Fruit fly (Drosophila melanogaster) whole organism, embryonic: ENCODE measurements around the gene VhaM9.7-c.

Experiments
- Asciz ChIP-seq: fragments of 200-800 bp; sonication (Bioruptor generic); optimal IDR thresholded peaks from 2 replicates; lab custom pipeline; 2017; ENCODE audit warnings: missing biosample characterization, mild to moderate bottlenecking, missing genetic modification characterization, missing genetic modification reagents
- B-H1 ChIP-seq: fragments of 200-800 bp; sonication (Bioruptor generic); IDR thresholded peaks from 3 replicates; pipeline ENCODE4 v1.3.6; 2022; ENCODE audit warnings: missing biosample characterization, missing genetic modification characterization
- Bgb ChIP-seq: fragments of 200-800 bp; sonication (Bioruptor generic); IDR thresholded peaks from 2 replicates; pipeline ENCODE4 v1.3.6; 2022; ENCODE audit warnings: missing biosample characterization, missing genetic modification characterization; ENCODE audit not compliant: partially characterized antibody
- Blimp-1 ChIP-seq: fragments of 200-800 bp; sonication (Bioruptor generic); optimal IDR thresholded peaks from 3 replicates; lab custom pipeline; 2018; ENCODE audit warnings: missing biosample characterization, missing genetic modification characterization, mild to moderate bottlenecking, moderate library complexity, missing genetic modification reagents
- CG1647 ChIP-seq: fragments of 200-800 bp; sonication (Bioruptor generic); optimal IDR thresholded peaks from 3 replicates; lab custom pipeline; 2016; ENCODE audit warnings: missing biosample characterization, missing genetic modification characterization
- CG16815 ChIP-seq: fragments of 200-800 bp; sonication (Bioruptor generic); optimal IDR thresholded peaks from 3 replicates; lab custom pipeline; 2017; ENCODE audit warnings: missing biosample characterization, mild to moderate bottlenecking, missing genetic modification characterization
- CG2129 ChIP-seq: fragments of 200-800 bp; sonication (Bioruptor generic); IDR thresholded peaks from 2 replicates; pipeline ENCODE4 v1.3.6; 2022; ENCODE audit warnings: missing biosample characterization, missing genetic modification characterization; ENCODE audit not compliant: partially characterized antibody
- CG3838 ChIP-seq: fragments of 200-800 bp; sonication (Bioruptor generic); optimal IDR thresholded peaks from 3 replicates; lab custom pipeline; 2016; ENCODE audit warnings: missing biosample characterization, missing genetic modification characterization
- CG43689 ChIP-seq: fragments of 200-800 bp; sonication (Bioruptor generic); IDR thresholded peaks from 2 replicates; pipeline ENCODE4 v1.3.6; 2022; ENCODE audit warnings: missing biosample characterization, missing genetic modification characterization
- CG4820 ChIP-seq: fragments of 200-800 bp; sonication (Bioruptor generic); optimal IDR thresholded peaks from 3 replicates; lab custom pipeline; 2016; ENCODE audit warnings: missing biosample characterization, missing genetic modification characterization
- CG5953 ChIP-seq: fragments of 200-800 bp; sonication (Bioruptor generic); IDR thresholded peaks from 2 replicates; pipeline ENCODE4 v1.3.6; 2022; ENCODE audit warnings: missing biosample characterization, missing genetic modification characterization
- CG7839 ChIP-seq: fragments of 200-800 bp; sonication (Bioruptor generic); optimal IDR thresholded peaks from 3 replicates; lab custom pipeline; 2018; ENCODE audit warnings: missing biosample characterization, mild to moderate bottlenecking, missing genetic modification characterization, moderate library complexity
- CG8388 ChIP-seq: fragments of 200-800 bp; sonication (Bioruptor generic); optimal IDR thresholded peaks from 2 replicates; lab custom pipeline; 2019; ENCODE audit warnings: missing biosample characterization, mild to moderate bottlenecking, missing genetic modification characterization, moderate library complexity
- CG8944 ChIP-seq: fragments of 200-800 bp; sonication (Bioruptor generic); optimal IDR thresholded peaks from 3 replicates; lab custom pipeline; 2016; ENCODE audit warnings: missing biosample characterization, missing genetic modification characterization
- Dp ChIP-seq: fragments of 200-800 bp; sonication (Bioruptor generic); optimal IDR thresholded peaks from 2 replicates; lab custom pipeline; 2018; ENCODE audit warnings: missing biosample characterization, mild to moderate bottlenecking, missing genetic modification characterization, moderate library complexity
- E2f1 ChIP-seq: fragments of 200-800 bp; sonication (Bioruptor generic); IDR thresholded peaks from 2 replicates; pipeline ENCODE4 v1.3.6; 2022; ENCODE audit warnings: missing biosample characterization, missing genetic modification characterization
- Elba2 ChIP-seq: fragments of 200-800 bp; sonication (Bioruptor generic); optimal IDR thresholded peaks from 3 replicates; lab custom pipeline; 2016; ENCODE audit warnings: missing biosample characterization, missing genetic modification characterization
- Ets97D ChIP-seq: fragments of 200-800 bp; sonication (Bioruptor generic); optimal IDR thresholded peaks from 3 replicates; lab custom pipeline; 2016; ENCODE audit warnings: missing biosample characterization, missing genetic modification characterization
- Gsc ChIP-seq: fragments of 200-800 bp; sonication (Bioruptor generic); IDR thresholded peaks from 2 replicates; pipeline ENCODE4 v1.3.6; 2022; ENCODE audit warnings: missing biosample characterization, missing genetic modification characterization
- H15 ChIP-seq: fragments of 200-800 bp; sonication (Bioruptor generic); IDR thresholded peaks from 3 replicates; pipeline ENCODE4 v1.3.6; 2022; ENCODE audit warnings: missing biosample characterization, missing genetic modification characterization
- H2.0 ChIP-seq: fragments of 200-800 bp; sonication (Bioruptor generic); IDR thresholded peaks from 2 replicates; pipeline ENCODE4 v1.3.6; 2022; ENCODE audit warnings: missing biosample characterization, missing genetic modification characterization
- HLHmδ ChIP-seq: fragments of 200-800 bp; sonication (Bioruptor generic); optimal IDR thresholded peaks from 2 replicates; lab custom pipeline; 2018; ENCODE audit warnings: missing biosample characterization, mild to moderate bottlenecking, missing genetic modification characterization, moderate library complexity
- Mes4 ChIP-seq: fragments of 200-800 bp; sonication (Bioruptor generic); optimal IDR thresholded peaks from 2 replicates; lab custom pipeline; 2016; ENCODE audit warnings: missing biosample characterization, missing genetic modification characterization
- Mrtf ChIP-seq: fragments of 200-800 bp; sonication (Bioruptor generic); IDR thresholded peaks from 3 replicates; pipeline ENCODE4 v1.3.6; 2022; ENCODE audit warnings: missing biosample characterization, missing genetic modification characterization
- Poxn ChIP-seq: fragments of 200-800 bp; sonication (Bioruptor generic); IDR thresholded peaks from 2 replicates; pipeline ENCODE4 v1.3.6; 2022; ENCODE audit warnings: missing biosample characterization, missing genetic modification characterization
- Sox100B ChIP-seq: fragments of 200-800 bp; sonication (Bioruptor generic); optimal IDR thresholded peaks from 3 replicates; lab custom pipeline; 2018; ENCODE audit warnings: missing biosample characterization, mild to moderate bottlenecking, missing genetic modification characterization
- Sox102F ChIP-seq: fragments of 200-800 bp; sonication (Bioruptor generic); optimal IDR thresholded peaks from 2 replicates; lab custom pipeline; 2018; ENCODE audit warnings: missing biosample characterization, mild to moderate bottlenecking, missing genetic modification characterization, moderate library complexity
- bowl ChIP-seq: fragments of 200-800 bp; sonication (Bioruptor generic); IDR thresholded peaks from 2 replicates; pipeline ENCODE4 v1.3.6; 2022; ENCODE audit warnings: missing biosample characterization, missing genetic modification characterization
- br ChIP-seq: fragments of >200 bp; optimal IDR thresholded peaks from 2 replicates; lab custom pipeline; 2017
- ci ChIP-seq: fragments of 200-800 bp; sonication (Bioruptor generic); IDR thresholded peaks from 3 replicates; pipeline ENCODE4 v1.3.6; 2022; ENCODE audit warnings: missing biosample characterization, missing genetic modification characterization
- cwo ChIP-seq: fragments of 200-800 bp; sonication (Bioruptor generic); optimal IDR thresholded peaks from 3 replicates; lab custom pipeline; 2017; ENCODE audit warnings: missing biosample characterization, missing genetic modification characterization, mild to moderate bottlenecking, moderate library complexity, missing genetic modification reagents
- gcm ChIP-seq: fragments of 200-800 bp; sonication (Bioruptor generic); optimal IDR thresholded peaks from 2 replicates; lab custom pipeline; 2019; ENCODE audit warnings: missing biosample characterization, mild to moderate bottlenecking, missing genetic modification characterization, moderate library complexity
- gcm2 ChIP-seq: fragments of 200-800 bp; sonication (Bioruptor generic); optimal IDR thresholded peaks from 2 replicates; lab custom pipeline; 2016; ENCODE audit warnings: missing biosample characterization, missing genetic modification characterization
- grau ChIP-seq: fragments of 200-800 bp; optimal IDR thresholded peaks from 3 replicates; lab custom pipeline; 2019; ENCODE audit warnings: missing biosample characterization, mild to moderate bottlenecking, missing genetic modification characterization, moderate library complexity
- grn ChIP-seq: fragments of 200-800 bp; sonication (Bioruptor generic); optimal IDR thresholded peaks from 3 replicates; lab custom pipeline; 2017; ENCODE audit warnings: missing biosample characterization, missing genetic modification characterization
- gsb-n ChIP-seq: fragments of 200-800 bp; sonication (Bioruptor generic); optimal IDR thresholded peaks from 3 replicates; lab custom pipeline; 2018; ENCODE audit warnings: missing biosample characterization, mild to moderate bottlenecking, missing genetic modification characterization
- gt ChIP-seq: fragments of 200-800 bp; sonication (Bioruptor generic); IDR thresholded peaks from 2 replicates; pipeline ENCODE4 v1.3.6; 2022; ENCODE audit warnings: missing biosample characterization, missing genetic modification characterization
- ind ChIP-seq: fragments of 200-800 bp; sonication (Bioruptor generic); optimal IDR thresholded peaks from 3 replicates; lab custom pipeline; 2016; ENCODE audit warnings: missing biosample characterization, missing genetic modification characterization
- lbe ChIP-seq: fragments of 200-800 bp; sonication (Bioruptor generic); optimal IDR thresholded peaks from 2 replicates; lab custom pipeline; 2016; ENCODE audit warnings: missing biosample characterization, mild to moderate bottlenecking, missing genetic modification characterization
- lmd ChIP-seq: fragments of 200-800 bp; sonication (Bioruptor generic); IDR thresholded peaks from 2 replicates; pipeline ENCODE4 v1.3.6; 2022; ENCODE audit warnings: missing biosample characterization, missing genetic modification characterization
- maf-S ChIP-seq: fragments of 200-800 bp; sonication (Bioruptor generic); optimal IDR thresholded peaks from 2 replicates; lab custom pipeline; 2016; ENCODE audit warnings: missing biosample characterization, missing genetic modification characterization
- oc ChIP-seq: fragments of 200-800 bp; sonication (Bioruptor generic); optimal IDR thresholded peaks from 2 replicates; lab custom pipeline; 2018; ENCODE audit warnings: missing biosample characterization, mild to moderate bottlenecking, missing genetic modification characterization, moderate library complexity
- org-1 ChIP-seq: fragments of 200-800 bp; sonication (Bioruptor generic); optimal IDR thresholded peaks from 2 replicates; lab custom pipeline; 2017; ENCODE audit warnings: missing biosample characterization, missing genetic modification characterization
- pita ChIP-seq: fragments of 200-800 bp; sonication (Bioruptor generic); optimal IDR thresholded peaks from 2 replicates; lab custom pipeline; 2017; ENCODE audit warnings: missing biosample characterization, mild to moderate bottlenecking, missing genetic modification characterization
- pum ChIP-seq: fragments of 200-800 bp; sonication (Bioruptor generic); optimal IDR thresholded peaks from 2 replicates; lab custom pipeline; 2016; ENCODE audit warnings: missing biosample characterization, missing genetic modification characterization
- sc ChIP-seq, 3 experiments: fragments of >200 bp in 2 of 3; fragments of 200-800 bp in 1 of 3; sonication (Bioruptor generic) in 1 of 3; optimal IDR thresholded peaks; 2 replicates in 2 of 3; 3 replicates in 1 of 3; lab custom pipeline; 2017; ENCODE audit warnings: mild to moderate bottlenecking in 1 of 3, missing biosample characterization in 1 of 3, missing genetic modification characterization in 1 of 3, missing genetic modification reagents in 1 of 3
- sens ChIP-seq: fragments of 200-800 bp; sonication (Bioruptor generic); peaks from one replicate; lab custom pipeline; 2016; ENCODE audit warnings: missing biosample characterization, missing genetic modification characterization
- seq ChIP-seq: fragments of 200-800 bp; sonication (Bioruptor generic); IDR thresholded peaks from 2 replicates; pipeline ENCODE4 v1.3.6; 2022; ENCODE audit warnings: missing biosample characterization, missing genetic modification characterization
- tap ChIP-seq: fragments of 200-800 bp; optimal IDR thresholded peaks from 3 replicates; lab custom pipeline; 2019; ENCODE audit warnings: missing biosample characterization, mild to moderate bottlenecking, missing genetic modification characterization, moderate library complexity
- tna ChIP-seq: fragments of 200-800 bp; sonication (Bioruptor generic); IDR thresholded peaks from 2 replicates; pipeline ENCODE4 v1.3.6; 2022; ENCODE audit warnings: missing biosample characterization, missing genetic modification characterization; ENCODE audit not compliant: partially characterized antibody
- unc-4 ChIP-seq: fragments of 200-800 bp; sonication (Bioruptor generic); IDR thresholded peaks from 2 replicates; pipeline ENCODE4 v1.3.6; 2022; ENCODE audit warnings: missing biosample characterization, missing genetic modification characterization; ENCODE audit not compliant: partially characterized antibody

VhaM9.7-c gene

DNA sequence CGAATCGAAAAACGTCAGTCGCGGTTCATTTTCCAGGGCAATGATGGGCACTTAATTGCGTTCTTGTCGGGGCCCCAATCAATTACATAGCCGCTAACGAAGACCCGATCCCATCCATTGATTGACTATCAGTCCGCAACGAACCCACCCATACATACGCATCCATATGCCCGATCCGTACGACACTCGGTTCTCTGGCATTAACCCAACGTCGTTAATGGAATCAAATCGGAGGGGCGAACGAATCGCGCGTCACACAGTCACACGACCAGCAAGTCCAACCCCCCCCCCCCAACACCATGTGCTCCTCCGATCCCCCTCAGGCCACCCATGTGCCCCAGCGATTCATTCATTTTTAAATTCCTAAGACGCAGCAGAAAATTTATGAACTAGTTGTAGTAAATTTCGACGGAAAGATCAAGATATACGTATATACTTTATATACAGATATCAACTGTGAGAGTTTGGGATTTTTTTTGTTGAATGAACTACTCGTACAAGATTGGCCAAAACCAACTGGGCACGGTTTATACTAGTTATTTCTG is 34.6 kb upstream of the VhaM9.7-c start (continued):
- TF ChIP-seq Dp: no peak
- no peak for TF ChIP-seq tap (tag; lab: Kevin White, UChicago)
- no peak for TF ChIP-seq Sox102F (GFP tag; lab: Kevin White, UChicago)
- TF ChIP-seq Elba2 (GFP tag; lab: Kevin White, UChicago): no peak
- no peak for TF ChIP-seq unc-4
- no peak for TF ChIP-seq B-H1
- no peak for TF ChIP-seq seq
- TF ChIP-seq CG3838: no peak
- no peak for TF ChIP-seq ind (GFP tag; lab: Kevin White, UChicago)
- TF ChIP-seq CG8944 (GFP tag; lab: Kevin White, UChicago): no peak
- peak; percentile 52 for TF ChIP-seq gsb-n

dm6 chr3L:4220679-4221078 is 34.0 kb upstream of the VhaM9.7-c start:
- TF ChIP-seq Blimp-1 (GFP tag; lab: Kevin White, UChicago) (peak; percentile 2), pum (no peak), E2f1 (no peak), CG43689 (GFP tag; lab: Robert Waterston, UW) (no peak), H2.0 (GFP tag; lab: Robert Waterston, UW) (no peak), bowl (GFP tag; lab: Robert Waterston, UW) (no peak), CG2129 (no peak), HLHmδ (GFP tag; lab: Kevin White, UChicago) (no peak), gcm (GFP tag; lab: Kevin White, UChicago) (no peak), br (lab: Kevin White, UChicago) (no peak), Mrtf (no peak), Ets97D (GFP tag; lab: Kevin White, UChicago) (no peak), gcm2 (no peak), CG4820 (GFP tag; lab: Kevin White, UChicago) (no peak), Mes4 (GFP tag; lab: Kevin White, UChicago) (no peak), Elba2 (GFP tag; lab: Kevin White, UChicago) (no peak), Sox100B (peak; percentile 22), gt (GFP tag; lab: Robert Waterston, UW) (no peak), H15 (GFP tag; lab: Robert Waterston, UW) (no peak), CG16815 (GFP tag; lab: Kevin White, UChicago) (no peak), pita (GFP tag; lab: Kevin White, UChicago) (no peak), org-1 (GFP tag; lab: Kevin White, UChicago) (no peak), CG7839 (tag; lab: Kevin White, UChicago) (no peak), maf-S (GFP tag; lab: Kevin White, UChicago) (no peak), oc (tag; lab: Kevin White, UChicago) (no peak), ci (GFP tag; lab: Robert Waterston, UW) (0 out of 3 replicates have a peak, but pooled peaks have one; percentile 46), grau (no peak), Bgb (GFP tag; lab: Robert Waterston, UW) (no peak), grn (GFP tag; lab: Kevin White, UChicago) (no peak), Poxn (GFP tag; lab: Robert Waterston, UW) (no peak), lmd (GFP tag; lab: Robert Waterston, UW) (no peak), tna (GFP tag; lab: Robert Waterston, UW) (no peak), CG1647 (GFP tag; lab: Kevin White, UChicago) (no peak), Gsc (no peak), sens (GFP tag; lab: Kevin White, UChicago) (peak; percentile 40), CG5953 (GFP tag; lab: Robert Waterston, UW) (no peak), sc (optimal IDR thresholded peaks at IDR 0.05; lab: Kevin White, UChicago) (no peak), sc (GFP tag; optimal IDR thresholded peaks at IDR 0.05; lab: Kevin White, UChicago) (no peak), CG8388 (GFP tag; lab: Kevin White, UChicago) (no peak), Asciz (GFP tag; lab: Kevin White, UChicago) (peak; percentile 50), lbe (peak; percentile 31), cwo (GFP tag; lab: Kevin White, UChicago) (no peak)
